Worm (Caenorhabditis elegans) whole organism, late embryonic: ENCODE measurements around the gene pgm-3.

ENCODE experiments used
- C08G9.2 ChIP-seq: sonication (generic microtip); optimal IDR thresholded peaks from 2 replicates; lab custom pipeline; 2016; ENCODE audit warnings: mild to moderate bottlenecking, missing genetic modification characterization, moderate library complexity, missing compliant biosample characterization
- F13H6.1 ChIP-seq: sonication (generic microtip); optimal IDR thresholded peaks from 2 replicates; lab custom pipeline; 2016; ENCODE audit warnings: missing genetic modification characterization, missing compliant biosample characterization
- K02D7.2 ChIP-seq: sonication (generic microtip); optimal IDR thresholded peaks from 2 replicates; lab custom pipeline; 2017; ENCODE audit warnings: mild to moderate bottlenecking, missing genetic modification characterization, missing compliant biosample characterization
- K09A11.1 ChIP-seq: sonication (generic microtip); optimal IDR thresholded peaks from 2 replicates; lab custom pipeline; 2017; ENCODE audit warnings: antibody characterized with exemption, mild to moderate bottlenecking, missing genetic modification characterization, missing compliant biosample characterization; ENCODE audit not compliant: insufficient read depth
- ahr-1 ChIP-seq: sonication (generic microtip); optimal IDR thresholded peaks from 2 replicates; lab custom pipeline; 2016; ENCODE audit warnings: missing genetic modification characterization, missing compliant biosample characterization
- ama-1 ChIP-seq: fragments of 150-350 bp; optimal IDR thresholded peaks from 2 replicates; lab custom pipeline; 2014
- ceh-14 ChIP-seq: sonication (generic microtip); optimal IDR thresholded peaks from 2 replicates; lab custom pipeline; 2016; ENCODE audit warnings: missing genotype, missing genetic modification characterization, missing compliant biosample characterization
- ceh-18 ChIP-seq: sonication (generic microtip); optimal IDR thresholded peaks from 2 replicates; lab custom pipeline; 2016; ENCODE audit warnings: missing genetic modification characterization, missing compliant biosample characterization
- ceh-22 ChIP-seq: sonication (generic microtip); optimal IDR thresholded peaks from 2 replicates; lab custom pipeline; 2017; ENCODE audit warnings: missing biosample characterization, missing genetic modification characterization
- ceh-48 ChIP-seq: sonication (generic microtip); optimal IDR thresholded peaks from 2 replicates; lab custom pipeline; 2016; ENCODE audit warnings: missing genetic modification characterization, inconsistent platforms, missing compliant biosample characterization
- ceh-9 ChIP-seq: sonication (generic microtip); optimal IDR thresholded peaks from 2 replicates; lab custom pipeline; 2016; ENCODE audit warnings: mild to moderate bottlenecking, missing genetic modification characterization, inconsistent platforms, missing compliant biosample characterization
- che-1 ChIP-seq: sonication (generic microtip); optimal IDR thresholded peaks from 2 replicates; lab custom pipeline; 2016; ENCODE audit warnings: mild to moderate bottlenecking, missing genetic modification characterization, missing compliant biosample characterization
- dmd-4 ChIP-seq: sonication (generic microtip); optimal IDR thresholded peaks from 2 replicates; lab custom pipeline; 2016; ENCODE audit warnings: borderline replicate concordance, missing genetic modification characterization, missing compliant biosample characterization
- dve-1 ChIP-seq: sonication (generic microtip); optimal IDR thresholded peaks from 2 replicates; lab custom pipeline; 2017; ENCODE audit warnings: antibody characterized with exemption, mild to moderate bottlenecking, missing genetic modification characterization, missing compliant biosample characterization
- elt-2 ChIP-seq: sonication (generic microtip); optimal IDR thresholded peaks from 2 replicates; lab custom pipeline; 2016; ENCODE audit warnings: missing genetic modification reagents, missing genetic modification characterization, missing compliant biosample characterization
- ets-4 ChIP-seq: sonication (generic microtip); optimal IDR thresholded peaks from 2 replicates; lab custom pipeline; 2016; ENCODE audit warnings: missing genetic modification characterization, missing compliant biosample characterization
- gmeb-2 ChIP-seq: sonication (generic microtip); optimal IDR thresholded peaks from 2 replicates; lab custom pipeline; 2016; ENCODE audit warnings: missing genetic modification characterization, inconsistent platforms, missing compliant biosample characterization
- hlh-15 ChIP-seq: sonication (generic microtip); optimal IDR thresholded peaks from 2 replicates; lab custom pipeline; 2016; ENCODE audit warnings: missing genetic modification characterization, missing compliant biosample characterization
- hlh-30 ChIP-seq: sonication (generic microtip); optimal IDR thresholded peaks from 2 replicates; lab custom pipeline; 2017; ENCODE audit warnings: antibody characterized with exemption, missing genetic modification characterization, missing compliant biosample characterization; ENCODE audit not compliant: insufficient read depth
- hlh-6 ChIP-seq: sonication (generic microtip); optimal IDR thresholded peaks from 2 replicates; lab custom pipeline; 2016; ENCODE audit warnings: missing genotype, missing genetic modification characterization, missing compliant biosample characterization
- hlh-8 ChIP-seq: sonication (generic microtip); optimal IDR thresholded peaks from 2 replicates; lab custom pipeline; 2016; ENCODE audit warnings: missing genotype, missing genetic modification characterization, missing compliant biosample characterization
- lim-6 ChIP-seq: sonication (generic microtip); optimal IDR thresholded peaks from 2 replicates; lab custom pipeline; 2016; ENCODE audit warnings: missing genetic modification characterization, missing compliant biosample characterization
- madf-2 ChIP-seq: sonication (generic microtip); optimal IDR thresholded peaks from 2 replicates; lab custom pipeline; 2017; ENCODE audit warnings: missing genetic modification characterization, missing compliant biosample characterization
- mec-3 ChIP-seq: sonication (generic microtip); optimal IDR thresholded peaks from 2 replicates; lab custom pipeline; 2016; ENCODE audit warnings: borderline replicate concordance, missing genetic modification characterization, missing compliant biosample characterization
- nfya-1 ChIP-seq: sonication (generic microtip); optimal IDR thresholded peaks from 2 replicates; lab custom pipeline; 2017; ENCODE audit warnings: missing genetic modification characterization, mild to moderate bottlenecking, missing compliant biosample characterization, antibody characterized with exemption, moderate library complexity
- nhr-232 ChIP-seq: sonication (generic microtip); optimal IDR thresholded peaks from 2 replicates; lab custom pipeline; 2016; ENCODE audit warnings: missing genetic modification characterization, missing compliant biosample characterization
- pat-9 ChIP-seq: fragments of 200-800 bp; sonication (Bioruptor generic); optimal IDR thresholded peaks from 2 replicates; lab custom pipeline; 2018; ENCODE audit warnings: mild to moderate bottlenecking, missing genetic modification characterization, moderate library complexity, missing compliant biosample characterization
- pha-2 ChIP-seq: sonication (generic microtip); optimal IDR thresholded peaks from 2 replicates; lab custom pipeline; 2017; ENCODE audit warnings: mild to moderate bottlenecking, missing genetic modification characterization, missing compliant biosample characterization
- ref-2 ChIP-seq: sonication (generic microtip); optimal IDR thresholded peaks from 2 replicates; lab custom pipeline; 2016; ENCODE audit warnings: missing genetic modification characterization, missing compliant biosample characterization
- rnt-1 ChIP-seq: sonication (generic microtip); optimal IDR thresholded peaks from 2 replicates; lab custom pipeline; 2016; ENCODE audit warnings: missing genetic modification characterization, missing compliant biosample characterization
- sdc-2 ChIP-seq: sonication (generic microtip); optimal IDR thresholded peaks from 2 replicates; lab custom pipeline; 2016; ENCODE audit warnings: missing genotype, missing genetic modification characterization, missing compliant biosample characterization
- sox-2 ChIP-seq: fragments of 200-800 bp; sonication (Bioruptor generic); IDR thresholded peaks from 2 replicates; pipeline ENCODE4 v1.3.6; 2022; ENCODE audit warnings: missing genetic modification reagents, missing genetic modification characterization, missing compliant biosample characterization
- sox-4 ChIP-seq: sonication (generic microtip); optimal IDR thresholded peaks from 2 replicates; lab custom pipeline; 2017; ENCODE audit warnings: mild to moderate bottlenecking, missing genetic modification characterization, inconsistent platforms, missing compliant biosample characterization
- unc-3 ChIP-seq, 2 experiments: fragments of 200-800 bp in 1 of 2; sonication (Bioruptor generic) in 1 of 2; sonication (generic microtip) in 1 of 2; conservative IDR thresholded peaks in 1 of 2; optimal IDR thresholded peaks in 1 of 2; 2 replicates each; pipeline versions ENCODE4 v1.3.6 to Lab custom; 2016 to 2022; ENCODE audit warnings: missing compliant biosample characterization in 2 of 2, missing genetic modification characterization in 2 of 2, missing genetic modification reagents in 1 of 2
- unc-86 ChIP-seq: sonication (generic microtip); optimal IDR thresholded peaks from 2 replicates; lab custom pipeline; 2016; ENCODE audit warnings: missing genetic modification characterization, missing compliant biosample characterization
- zip-5 ChIP-seq: sonication (generic microtip); optimal IDR thresholded peaks from 2 replicates; lab custom pipeline; 2016; ENCODE audit warnings: missing genetic modification characterization, missing compliant biosample characterization
- ztf-16 ChIP-seq: sonication (generic microtip); optimal IDR thresholded peaks from 2 replicates; lab custom pipeline; 2017; ENCODE audit warnings: missing genetic modification characterization, missing compliant biosample characterization

Gene pgm-3

DNA sequence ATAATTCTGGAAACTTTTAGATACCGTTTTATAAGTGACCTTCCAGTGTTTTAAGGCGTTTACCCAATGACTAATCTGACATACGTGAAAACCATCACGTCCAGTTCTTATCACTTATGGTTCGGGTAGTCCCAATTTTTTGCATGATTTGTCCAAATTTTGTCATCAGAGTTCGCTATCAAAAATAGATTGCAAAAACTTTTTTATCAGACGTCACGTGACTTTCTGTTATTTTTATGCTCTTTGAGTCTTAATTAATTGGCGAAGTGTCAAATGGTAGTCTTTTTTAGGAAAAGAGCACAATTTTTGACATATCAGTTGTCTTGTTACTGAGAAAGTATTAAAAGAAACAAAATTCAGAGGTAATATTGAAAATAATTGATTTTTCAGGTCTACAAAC is 4.1 kb downstream of the pgm-3 start:
- TF ChIP-seq lim-6 (tag; lab: Kevin White, UChicago) = no peak
- TF ChIP-seq sox-4 (tag; lab: Kevin White, UChicago) = no peak
- no peak for TF ChIP-seq ceh-48 (tag; lab: Kevin White, UChicago)
- TF ChIP-seq hlh-30 (tag; lab: Kevin White, UChicago) = peak; percentile 56
- TF ChIP-seq, all 69 proteins: peak for 1

ce11 chrIV:8730469-8730868 is 4.9 kb downstream of the pgm-3 start, which contains the start of gene F21D5.3:
Gene F21D5.3, plus strand, starts transcription at chrIV:8730815.
- peak; percentile 55 for TF ChIP-seq elt-2
- TF ChIP-seq ceh-18 (tag; lab: Kevin White, UChicago) = no peak
- no peak for TF ChIP-seq ama-1
- no peak for TF ChIP-seq ceh-9 (tag; lab: Kevin White, UChicago)
- no peak for TF ChIP-seq C08G9.2
- TF ChIP-seq, all 69 proteins: peak for 1

DNA sequence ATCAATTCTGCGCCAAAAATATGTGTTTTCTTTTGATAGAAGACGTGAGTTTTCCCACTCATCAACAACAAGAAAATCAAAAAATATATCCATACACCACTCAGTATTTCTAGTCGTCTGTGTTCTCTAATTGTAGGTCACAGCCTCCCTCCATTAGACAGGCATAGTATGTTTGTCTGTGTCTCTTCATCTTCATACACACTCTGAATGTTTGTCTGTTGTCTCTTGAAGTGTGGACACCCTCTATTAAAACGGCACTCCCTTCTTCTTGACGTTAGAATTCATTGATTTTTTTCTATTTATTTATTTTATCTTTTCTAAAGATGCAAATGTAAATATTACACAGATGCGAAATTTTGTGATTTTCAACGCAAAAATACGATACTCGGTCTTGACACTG is 11.8 kb downstream of the pgm-3 start:
- TF ChIP-seq sdc-2 (tag; lab: Kevin White, UChicago) = no peak
- no peak for TF ChIP-seq F13H6.1
- peak; percentile 66 for TF ChIP-seq nfya-1
- peak; percentile 31 for TF ChIP-seq ceh-48 (tag; lab: Kevin White, UChicago)
- no peak for TF ChIP-seq pat-9 (tag; lab: Kevin White, UChicago)
- no peak for TF ChIP-seq che-1 (tag; lab: Kevin White, UChicago)

ce11 chrIV:8737787-8738186 is 12.3 kb downstream of the pgm-3 start, which contains the start of gene F21D5.4:
Gene F21D5.4, plus strand, starts transcription at chrIV:8738087.
- TF ChIP-seq ref-2 = no peak
- TF ChIP-seq hlh-15 = no peak
- TF ChIP-seq dmd-4 (tag; lab: Kevin White, UChicago) = no peak
- no peak for TF ChIP-seq ztf-16 (tag; lab: Kevin White, UChicago)
- no peak for TF ChIP-seq elt-2
- no peak for TF ChIP-seq mec-3 (tag; lab: Kevin White, UChicago)
- no peak for TF ChIP-seq hlh-6 (tag; lab: Kevin White, UChicago)
- no peak for TF ChIP-seq sox-2 (GFP tag; lab: Robert Waterston, UW)
- TF ChIP-seq madf-2 (tag; lab: Kevin White, UChicago) = no peak
- no peak for TF ChIP-seq hlh-8 (tag; lab: Kevin White, UChicago)
- no peak for TF ChIP-seq hlh-30 (tag; lab: Kevin White, UChicago)
- TF ChIP-seq ahr-1 (tag; lab: Kevin White, UChicago) = no peak

- no peak for TF ChIP-seq sdc-2 (tag; lab: Kevin White, UChicago)
- TF ChIP-seq nhr-232 (tag; lab: Kevin White, UChicago) = no peak
- no peak for TF ChIP-seq ztf-16 (tag; lab: Kevin White, UChicago)
- TF ChIP-seq ref-2 = no peak
- no peak for TF ChIP-seq ceh-9 (tag; lab: Kevin White, UChicago)
- TF ChIP-seq K09A11.1 = no peak
- TF ChIP-seq gmeb-2 (tag; lab: Kevin White, UChicago) = no peak
- TF ChIP-seq rnt-1 (tag; lab: Kevin White, UChicago) = no peak
- no peak for TF ChIP-seq dve-1
- TF ChIP-seq ceh-22 (tag; lab: Kevin White, UChicago) = no peak
- TF ChIP-seq K02D7.2 (tag; lab: Kevin White, UChicago) = no peak
- no peak for TF ChIP-seq unc-3 (GFP tag; conservative IDR thresholded peaks at IDR 0.05; lab: Robert Waterston, UW)
- no peak for TF ChIP-seq unc-3 (tag; optimal IDR thresholded peaks at IDR 0.05; lab: Kevin White, UChicago)
- no peak for TF ChIP-seq madf-2 (tag; lab: Kevin White, UChicago)
- TF ChIP-seq zip-5 (tag; lab: Kevin White, UChicago) = no peak
- no peak for TF ChIP-seq ets-4 (tag; lab: Kevin White, UChicago)
- TF ChIP-seq ceh-14 (tag; lab: Kevin White, UChicago) = no peak
- TF ChIP-seq unc-86 = no peak
- no peak for TF ChIP-seq pha-2 (tag; lab: Kevin White, UChicago)
- no peak for TF ChIP-seq ceh-48 (tag; lab: Kevin White, UChicago)
- TF ChIP-seq lim-6 (tag; lab: Kevin White, UChicago) = no peak
Measured at ce11 chrIV:8739294-8739693, 13.8 kb downstream of the pgm-3 start, which contains the start of gene F21D5.5. Gene F21D5.5, minus strand, starts transcription at chrIV:8739394.
